Fruit fly (Drosophila melanogaster) whole organism, prepupa: ENCODE measurements around the gene CG9577.
"Not testable (repeated sequence)": the region's sequence is repeated elsewhere in the genome, so short reads cannot be mapped to it uniquely, and the experiment has no call there.

Experiments
- CG10631 ChIP-seq: fragments of 200-800 bp; sonication (Bioruptor generic); optimal IDR thresholded peaks from 2 replicates; lab custom pipeline; 2016; ENCODE audit warnings: missing biosample characterization, missing genetic modification characterization
- CG10669 ChIP-seq: fragments of 200-800 bp; sonication (Bioruptor generic); optimal IDR thresholded peaks from 3 replicates; lab custom pipeline; 2018; ENCODE audit warnings: missing biosample characterization, mild to moderate bottlenecking, missing genetic modification characterization, moderate library complexity
- CG11294 ChIP-seq: fragments of 200-800 bp; sonication (Bioruptor generic); IDR thresholded peaks from 2 replicates; pipeline ENCODE4 v1.3.6; 2022; ENCODE audit warnings: missing biosample characterization, missing genetic modification characterization
- CG11762 ChIP-seq: fragments of 200-800 bp; sonication (Bioruptor generic); optimal IDR thresholded peaks from 3 replicates; lab custom pipeline; 2016; ENCODE audit warnings: missing biosample characterization, missing genetic modification characterization; ENCODE audit not compliant: insufficient read depth
- CG11902 ChIP-seq: fragments of 200-800 bp; sonication (Bioruptor generic); optimal IDR thresholded peaks from 3 replicates; lab custom pipeline; 2016; ENCODE audit warnings: missing biosample characterization, missing genetic modification characterization
- CG15336 ChIP-seq: fragments of 200-800 bp; sonication (Bioruptor generic); IDR thresholded peaks from 2 replicates; pipeline ENCODE4 v1.3.6; 2022; ENCODE audit warnings: missing biosample characterization, missing genetic modification characterization
- CG1621 ChIP-seq: fragments of 200-800 bp; sonication (Bioruptor generic); optimal IDR thresholded peaks from 3 replicates; lab custom pipeline; 2018; ENCODE audit warnings: missing biosample characterization, mild to moderate bottlenecking, missing genetic modification characterization
- CG3032 ChIP-seq: fragments of 200-800 bp; optimal IDR thresholded peaks from 2 replicates; lab custom pipeline; 2019; ENCODE audit warnings: missing biosample characterization, mild to moderate bottlenecking, missing genetic modification characterization, moderate library complexity
- CG31627 ChIP-seq: fragments of 200-800 bp; sonication (Bioruptor generic); optimal IDR thresholded peaks from 3 replicates; lab custom pipeline; 2016; ENCODE audit warnings: missing biosample characterization, missing genetic modification characterization
- CG32006 ChIP-seq: fragments of 200-800 bp; sonication (Bioruptor generic); optimal IDR thresholded peaks from 3 replicates; lab custom pipeline; 2017; ENCODE audit warnings: missing biosample characterization, mild to moderate bottlenecking, missing genetic modification characterization
- CG34406 ChIP-seq: fragments of 200-800 bp; sonication (Bioruptor generic); optimal IDR thresholded peaks from 3 replicates; lab custom pipeline; 2016; ENCODE audit warnings: missing biosample characterization, missing genetic modification characterization
- CG3919 ChIP-seq: fragments of 200-800 bp; sonication (Bioruptor generic); optimal IDR thresholded peaks from 3 replicates; lab custom pipeline; 2016; ENCODE audit warnings: missing biosample characterization, missing genetic modification characterization
- CG4318 ChIP-seq: fragments of 200-800 bp; sonication (Bioruptor generic); optimal IDR thresholded peaks from 3 replicates; lab custom pipeline; 2017; ENCODE audit warnings: missing biosample characterization, mild to moderate bottlenecking, missing genetic modification characterization
- CG6163 ChIP-seq: fragments of 200-800 bp; sonication (Bioruptor generic); IDR thresholded peaks from 3 replicates; pipeline ENCODE4 v1.3.6; 2022; ENCODE audit warnings: missing biosample characterization, missing genetic modification characterization
- CG6276 ChIP-seq: fragments of 200-800 bp; sonication (Bioruptor generic); optimal IDR thresholded peaks from 2 replicates; lab custom pipeline; 2017; ENCODE audit warnings: missing biosample characterization, mild to moderate bottlenecking, missing genetic modification characterization
- CG6792 ChIP-seq: fragments of 200-800 bp; sonication (Bioruptor generic); optimal IDR thresholded peaks from 3 replicates; lab custom pipeline; 2016; ENCODE audit warnings: missing biosample characterization, missing genetic modification characterization
- CG6854 ChIP-seq: fragments of 200-800 bp; sonication (Bioruptor generic); optimal IDR thresholded peaks from 2 replicates; lab custom pipeline; 2017; ENCODE audit warnings: missing biosample characterization, mild to moderate bottlenecking, missing genetic modification characterization
- CG7368 ChIP-seq: fragments of 200-800 bp; sonication (Bioruptor generic); optimal IDR thresholded peaks from 3 replicates; lab custom pipeline; 2016; ENCODE audit warnings: missing biosample characterization, missing genetic modification characterization
- CG8119 ChIP-seq: fragments of 200-800 bp; sonication (Bioruptor generic); IDR thresholded peaks from 3 replicates; pipeline ENCODE4 v1.3.6; 2022; ENCODE audit warnings: missing biosample characterization, missing genetic modification characterization
- CG8319 ChIP-seq: fragments of 200-800 bp; sonication (Bioruptor generic); optimal IDR thresholded peaks from 3 replicates; lab custom pipeline; 2016; ENCODE audit warnings: missing biosample characterization, missing genetic modification characterization
- CG9139 ChIP-seq: fragments of 200-800 bp; sonication (Bioruptor generic); optimal IDR thresholded peaks from 3 replicates; lab custom pipeline; 2017; ENCODE audit warnings: missing biosample characterization, mild to moderate bottlenecking, missing genetic modification characterization
- Eip75B ChIP-seq: fragments of 200-800 bp; sonication (Bioruptor generic); optimal IDR thresholded peaks from 3 replicates; lab custom pipeline; 2016; ENCODE audit warnings: missing biosample characterization, missing genetic modification characterization
- Eip78C ChIP-seq: fragments of 200-800 bp; sonication (Bioruptor generic); peaks from one replicate; lab custom pipeline; 2016; ENCODE audit warnings: missing biosample characterization, missing genetic modification characterization
- Eip93F ChIP-seq: fragments of 200-800 bp; sonication (Bioruptor generic); optimal IDR thresholded peaks from 2 replicates; lab custom pipeline; 2016; ENCODE audit warnings: missing biosample characterization, mild to moderate bottlenecking, missing genetic modification characterization
- Gug ChIP-seq: fragments of 200-800 bp; sonication (Bioruptor generic); IDR thresholded peaks from 2 replicates; pipeline ENCODE4 v1.3.6; 2022; ENCODE audit warnings: missing biosample characterization, missing genetic modification characterization
- Hr38 ChIP-seq: sonication (Bioruptor generic); optimal IDR thresholded peaks from 2 replicates; lab custom pipeline; 2016; ENCODE audit warnings: missing biosample characterization, missing genetic modification characterization
- Hr4 ChIP-seq: fragments of 200-800 bp; sonication (Bioruptor generic); optimal IDR thresholded peaks from 3 replicates; lab custom pipeline; 2016; ENCODE audit warnings: missing biosample characterization, missing genetic modification characterization
- Lpt ChIP-seq: fragments of 200-800 bp; sonication (Bioruptor generic); optimal IDR thresholded peaks from 3 replicates; lab custom pipeline; 2016; ENCODE audit warnings: missing biosample characterization, missing genetic modification characterization
- Met ChIP-seq: fragments of 200-800 bp; sonication (Bioruptor generic); optimal IDR thresholded peaks from 3 replicates; lab custom pipeline; 2016; ENCODE audit warnings: missing biosample characterization, missing genetic modification characterization
- Smox ChIP-seq: fragments of 200-800 bp; sonication (Bioruptor generic); optimal IDR thresholded peaks from 3 replicates; lab custom pipeline; 2016; ENCODE audit warnings: missing biosample characterization, missing genetic modification characterization
- Sox102F ChIP-seq: fragments of 200-800 bp; sonication (Bioruptor generic); optimal IDR thresholded peaks from 2 replicates; lab custom pipeline; 2016; ENCODE audit warnings: missing biosample characterization, mild to moderate bottlenecking, missing genetic modification characterization
- Sox14 ChIP-seq: fragments of 200-800 bp; sonication (Bioruptor generic); optimal IDR thresholded peaks from 3 replicates; lab custom pipeline; 2016; ENCODE audit warnings: missing biosample characterization, missing genetic modification characterization
- Sox15 ChIP-seq: fragments of 200-800 bp; sonication (Bioruptor generic); optimal IDR thresholded peaks from 3 replicates; lab custom pipeline; 2016; ENCODE audit warnings: missing biosample characterization, missing genetic modification characterization
- acj6 ChIP-seq: fragments of 200-800 bp; sonication (Bioruptor generic); optimal IDR thresholded peaks from 3 replicates; lab custom pipeline; 2016; ENCODE audit warnings: missing biosample characterization, missing genetic modification characterization
- cyc ChIP-seq: fragments of 200-800 bp; sonication (Bioruptor generic); optimal IDR thresholded peaks from 3 replicates; lab custom pipeline; 2016; ENCODE audit warnings: missing biosample characterization, missing genetic modification characterization
- dac ChIP-seq: fragments of 200-800 bp; sonication (Bioruptor generic); optimal IDR thresholded peaks from 2 replicates; lab custom pipeline; 2017; ENCODE audit warnings: missing biosample characterization, mild to moderate bottlenecking, missing genetic modification characterization
- dsx ChIP-seq: fragments of 200-800 bp; optimal IDR thresholded peaks from 3 replicates; lab custom pipeline; 2019; ENCODE audit warnings: missing biosample characterization, mild to moderate bottlenecking, missing genetic modification characterization, moderate library complexity; ENCODE audit not compliant: poor library complexity, severe bottlenecking
- eg ChIP-seq: fragments of 200-800 bp; sonication (Bioruptor generic); IDR thresholded peaks from 3 replicates; pipeline ENCODE4 v1.3.6; 2022; ENCODE audit warnings: missing biosample characterization, missing genetic modification characterization
- esn ChIP-seq: fragments of 200-800 bp; sonication (Bioruptor generic); optimal IDR thresholded peaks from 2 replicates; lab custom pipeline; 2016; ENCODE audit warnings: missing biosample characterization, mild to moderate bottlenecking, missing genetic modification characterization, moderate library complexity
- fd59A ChIP-seq: fragments of 200-800 bp; sonication (Bioruptor generic); optimal IDR thresholded peaks from 2 replicates; lab custom pipeline; 2017; ENCODE audit warnings: missing biosample characterization, mild to moderate bottlenecking, missing genetic modification characterization, missing genetic modification reagents
- fd85E ChIP-seq: fragments of 200-800 bp; sonication (Bioruptor generic); optimal IDR thresholded peaks from 3 replicates; lab custom pipeline; 2016; ENCODE audit warnings: missing biosample characterization, missing genetic modification characterization
- fkh ChIP-seq: fragments of 200-800 bp; sonication (Bioruptor generic); optimal IDR thresholded peaks from 3 replicates; lab custom pipeline; 2017; ENCODE audit warnings: missing biosample characterization, mild to moderate bottlenecking, missing genetic modification characterization, moderate library complexity
- lz ChIP-seq: fragments of 200-800 bp; sonication (Bioruptor generic); optimal IDR thresholded peaks from 3 replicates; lab custom pipeline; 2016; ENCODE audit warnings: missing biosample characterization, missing genetic modification characterization
- net ChIP-seq: fragments of 200-800 bp; sonication (Bioruptor generic); optimal IDR thresholded peaks from 3 replicates; lab custom pipeline; 2016; ENCODE audit warnings: missing biosample characterization, missing genetic modification characterization
- pdm3 ChIP-seq: fragments of 200-800 bp; sonication (Bioruptor generic); optimal IDR thresholded peaks from 3 replicates; lab custom pipeline; 2016; ENCODE audit warnings: missing biosample characterization, missing genetic modification characterization
- salr ChIP-seq, 2 experiments: fragments of 200-800 bp; sonication (Bioruptor generic); optimal IDR thresholded peaks; 3 replicates each; lab custom pipeline; 2016 to 2018; ENCODE audit warnings: missing biosample characterization in 2 of 2, missing genetic modification characterization in 2 of 2, mild to moderate bottlenecking in 1 of 2
- spab ChIP-seq: fragments of 200-800 bp; sonication (Bioruptor generic); optimal IDR thresholded peaks from 2 replicates; lab custom pipeline; 2017; ENCODE audit warnings: missing biosample characterization, mild to moderate bottlenecking, missing genetic modification characterization, missing genetic modification reagents
- svp ChIP-seq: fragments of 200-800 bp; sonication (Bioruptor generic); peaks from one replicate; lab custom pipeline; 2016; ENCODE audit warnings: missing biosample characterization, missing genetic modification characterization
- topi ChIP-seq: fragments of 200-800 bp; sonication (Bioruptor generic); optimal IDR thresholded peaks from 3 replicates; lab custom pipeline; 2016; ENCODE audit warnings: missing biosample characterization, missing genetic modification characterization
- vri ChIP-seq: fragments of 200-800 bp; sonication (Bioruptor generic); optimal IDR thresholded peaks from 3 replicates; lab custom pipeline; 2016; ENCODE audit warnings: missing biosample characterization, mild to moderate bottlenecking, missing genetic modification characterization

CG9577 gene

DNA sequence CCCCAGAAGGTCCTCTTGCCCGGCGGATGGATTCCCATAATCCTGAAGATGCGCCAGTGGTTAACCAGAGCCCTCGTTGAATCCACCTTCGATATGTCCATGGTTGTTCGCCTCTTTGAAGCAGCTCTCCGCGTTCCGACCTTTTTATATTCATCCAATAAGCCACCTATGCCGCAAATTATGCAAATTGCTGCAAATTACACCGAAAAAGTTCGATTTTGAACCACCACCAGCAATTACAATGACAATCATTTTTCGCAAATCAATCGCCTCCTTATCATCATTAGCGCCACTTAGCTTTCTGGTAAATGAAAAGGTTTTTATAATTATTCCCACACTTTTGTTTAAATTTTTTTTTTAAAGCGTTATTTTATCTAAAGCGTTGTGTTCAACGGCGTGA is 23.4 kb upstream of the CG9577 start, which contains the start of gene Or19a:
Gene Or19a, minus strand, starts transcription at position 101 of the 400 bp plus-strand sequence.
- not testable (repeated sequence) for TF ChIP-seq CG8319 (GFP tag; lab: Kevin White, UChicago); CG6854 (GFP tag; lab: Kevin White, UChicago); eg (GFP tag; lab: Robert Waterston, UW)

DNA sequence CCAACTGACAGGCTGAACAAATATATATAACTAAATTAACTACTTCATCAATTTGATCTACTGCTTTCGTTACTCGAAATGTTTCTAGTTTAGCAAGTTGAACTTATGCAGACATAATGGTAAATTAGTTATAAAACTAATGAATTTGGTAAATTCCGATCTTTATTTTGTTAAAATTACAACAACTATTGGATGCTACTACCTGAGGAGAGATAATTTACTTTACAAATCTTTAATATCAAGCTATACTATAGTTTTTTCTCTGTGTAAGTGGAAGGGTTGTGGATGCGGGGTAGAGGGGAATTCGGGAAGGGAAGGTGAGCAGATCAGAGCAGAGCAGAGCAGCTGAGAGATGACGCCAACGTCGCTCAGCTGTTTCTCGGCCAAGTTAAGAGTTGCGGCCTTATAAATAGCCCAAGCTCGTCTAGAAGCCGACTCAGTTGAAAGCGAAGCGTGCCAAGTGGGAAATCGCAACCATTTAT is 18.7 kb upstream of the CG9577 start, which contains the start of gene aspr:
Gene aspr, plus strand, starts transcription at position 432 of the 482 bp plus-strand sequence.
- no peak for TF ChIP-seq CG11294 (GFP tag; lab: Robert Waterston, UW)
- TF ChIP-seq fd85E (GFP tag; lab: Kevin White, UChicago) = no peak
- no peak for TF ChIP-seq CG11762 (GFP tag; lab: Kevin White, UChicago)
- TF ChIP-seq CG10669 = peak; percentile 52
- no peak for TF ChIP-seq esn (GFP tag; lab: Kevin White, UChicago)
- peak; percentile 58 for TF ChIP-seq CG3032 (tag; lab: Kevin White, UChicago)
- TF ChIP-seq spab = peak; percentile 25
- TF ChIP-seq svp (GFP tag; lab: Kevin White, UChicago) = no peak
- no peak for TF ChIP-seq CG8119 (GFP tag; lab: Robert Waterston, UW)
- no peak for TF ChIP-seq CG11902 (GFP tag; lab: Kevin White, UChicago)
- TF ChIP-seq Hr4 (GFP tag; lab: Kevin White, UChicago) = no peak
- no peak for TF ChIP-seq CG7368
- no peak for TF ChIP-seq topi (GFP tag; lab: Kevin White, UChicago)
- no peak for TF ChIP-seq CG6854 (GFP tag; lab: Kevin White, UChicago)
- no peak for TF ChIP-seq Smox
- peak; percentile 43 for TF ChIP-seq CG10631
- TF ChIP-seq CG6276 (GFP tag; lab: Kevin White, UChicago) = no peak
- no peak for TF ChIP-seq vri (GFP tag; lab: Kevin White, UChicago)
- TF ChIP-seq Sox102F (GFP tag; lab: Kevin White, UChicago) = no peak
- TF ChIP-seq Sox15 = no peak
- peak; percentile 67 for TF ChIP-seq Eip78C (GFP tag; lab: Kevin White, UChicago)
- no peak for TF ChIP-seq dac
- no peak for TF ChIP-seq lz (GFP tag; lab: Kevin White, UChicago)
- no peak for TF ChIP-seq CG4318 (GFP tag; lab: Kevin White, UChicago)
- TF ChIP-seq fkh (GFP tag; lab: Kevin White, UChicago) = peak; percentile 25
- TF ChIP-seq CG32006 (GFP tag; lab: Kevin White, UChicago) = no peak
- TF ChIP-seq CG31627 = no peak
- TF ChIP-seq salr (GFP tag; optimal IDR thresholded peaks at IDR 0.05; lab: Kevin White, UChicago) = no peak
- TF ChIP-seq CG6792 (GFP tag; lab: Kevin White, UChicago) = no peak
- peak; percentile 23 for TF ChIP-seq pdm3
- TF ChIP-seq dsx (GFP tag; lab: Kevin White, UChicago) = peak; percentile 7
- TF ChIP-seq fd59A (GFP tag; lab: Kevin White, UChicago) = peak; percentile 15
- TF ChIP-seq CG34406 (GFP tag; lab: Kevin White, UChicago) = no peak
- TF ChIP-seq Eip75B (GFP tag; lab: Kevin White, UChicago) = peak; percentile 35
- TF ChIP-seq acj6 (GFP tag; lab: Kevin White, UChicago) = no peak
- TF ChIP-seq CG1621 (tag; lab: Kevin White, UChicago) = peak; percentile 19
- no peak for TF ChIP-seq CG15336 (GFP tag; lab: Robert Waterston, UW)
- no peak for TF ChIP-seq eg (GFP tag; lab: Robert Waterston, UW)
- no peak for TF ChIP-seq Sox14 (GFP tag; lab: Kevin White, UChicago)
- peak; percentile 48 for TF ChIP-seq CG3919 (GFP tag; lab: Kevin White, UChicago)
- TF ChIP-seq CG8319 (GFP tag; lab: Kevin White, UChicago) = no peak
- peak; percentile 10 for TF ChIP-seq net
- TF ChIP-seq Gug = no peak
- TF ChIP-seq CG9139 (GFP tag; lab: Kevin White, UChicago) = no peak
- TF ChIP-seq Met (GFP tag; lab: Kevin White, UChicago) = no peak
- no peak for TF ChIP-seq CG6163
- no peak for TF ChIP-seq Eip93F (GFP tag; lab: Kevin White, UChicago)
- TF ChIP-seq Hr38 (GFP tag; lab: Kevin White, UChicago) = no peak
- TF ChIP-seq cyc = no peak
- TF ChIP-seq Lpt (GFP tag; lab: Kevin White, UChicago) = no peak
